Worm (Caenorhabditis elegans): ENCODE results near the gene sru-30.

DNA sequence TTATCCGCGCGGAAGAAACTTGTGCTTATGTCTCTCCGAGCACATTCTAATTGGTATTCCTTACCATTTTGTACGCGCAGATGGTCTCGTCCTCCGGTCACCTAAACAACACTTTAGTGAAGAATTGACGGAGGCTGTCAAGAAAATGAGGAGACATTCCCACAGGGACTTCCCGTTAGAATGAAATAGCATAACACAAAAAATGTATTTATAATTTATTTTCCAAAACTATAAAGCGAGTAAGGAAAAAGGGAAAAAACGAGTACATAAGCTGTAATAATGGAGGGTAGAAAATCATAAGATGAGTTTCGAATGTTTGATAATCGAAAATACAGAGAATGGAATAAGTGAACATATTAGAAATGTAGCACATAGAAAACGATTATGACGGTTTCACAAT is 37.9 kb upstream of the sru-30 start, which contains the start of gene F46B6.12:
- TF ChIP-seq hlh-30 (tag; optimal IDR thresholded peaks at IDR 0.05; ENCODE audit: insufficient read depth) = no peak
- TF ChIP-seq nhr-11 (tag; optimal IDR thresholded peaks at IDR 0.05) = no peak
- TF ChIP-seq C08G9.2 (tag; optimal IDR thresholded peaks at IDR 0.05) = no peak

Measured in whole organism, late embryonic.